Fruit fly (Drosophila melanogaster): ENCODE measurements around the gene Snmp1.

The Snmp1 gene

DNA sequence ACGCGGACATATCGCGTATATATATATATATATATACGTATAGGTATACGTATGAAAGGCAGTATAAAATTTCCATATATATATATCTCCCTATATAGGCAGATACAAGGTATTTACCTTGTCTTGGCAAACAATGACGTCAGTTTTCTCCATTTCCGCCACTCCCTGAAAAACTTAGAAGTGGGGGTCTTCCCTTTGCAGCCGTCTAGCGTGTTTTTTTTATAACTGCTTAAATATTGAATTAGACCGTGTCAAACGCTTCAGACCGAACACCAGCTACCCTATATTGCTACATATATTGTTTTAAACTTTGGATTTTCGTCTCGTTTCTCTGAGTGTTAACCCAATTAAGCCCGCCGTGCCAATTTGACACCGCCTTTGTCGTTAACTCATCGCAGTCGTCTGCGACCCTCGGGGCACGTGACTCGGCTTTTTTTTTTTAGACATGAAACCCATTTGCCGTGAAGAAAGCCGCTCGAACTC lies 8.7 kb upstream of the Snmp1 start:
- TF ChIP-seq usp (GFP tag; optimal IDR thresholded peaks at IDR 0.05) (no peak), psq (GFP tag; optimal IDR thresholded peaks at IDR 0.05) (peak; percentile 23), Hr83 (GFP tag; optimal IDR thresholded peaks at IDR 0.05; ENCODE audit: poor library complexity, severe bottlenecking) (peak; percentile 32), Mio (GFP tag; optimal IDR thresholded peaks at IDR 0.05) (no peak), Dif (GFP tag; optimal IDR thresholded peaks at IDR 0.05; ENCODE audit: partially characterized antibody) (no peak), sage (GFP tag; optimal IDR thresholded peaks at IDR 0.05) (no peak), dl (GFP tag; optimal IDR thresholded peaks at IDR 0.05; ENCODE audit: insufficient read depth in 1 of 2, partially characterized antibody in 2 of 2) (no peak), lola (GFP tag; optimal IDR thresholded peaks at IDR 0.05) (no peak), h (GFP tag; optimal IDR thresholded peaks at IDR 0.05) (peak; percentile 27), brk (GFP tag; optimal IDR thresholded peaks at IDR 0.05) (no peak), jim (GFP tag; optimal IDR thresholded peaks at IDR 0.05) (no peak), Myc (optimal IDR thresholded peaks at IDR 0.05) (no peak), rgr (GFP tag; optimal IDR thresholded peaks at IDR 0.05) (peak; percentile 14), Rel (GFP tag; optimal IDR thresholded peaks at IDR 0.05) (no peak), Rel (tag; optimal IDR thresholded peaks at IDR 0.05) (peak; percentile 55), N (GFP tag; optimal IDR thresholded peaks at IDR 0.05) (no peak), Jra (GFP tag; optimal IDR thresholded peaks at IDR 0.05) (no peak), Vsx2 (GFP tag; optimal IDR thresholded peaks at IDR 0.05; ENCODE audit: partially characterized antibody) (no peak), woc (GFP tag; optimal IDR thresholded peaks at IDR 0.05) (no peak), CrebA (GFP tag; optimal IDR thresholded peaks at IDR 0.05; ENCODE audit: borderline replicate concordance) (no peak), br (GFP tag; optimal IDR thresholded peaks at IDR 0.05) (no peak), HLH106 (tag; optimal IDR thresholded peaks at IDR 0.05) (no peak), tai (GFP tag; optimal IDR thresholded peaks at IDR 0.05) (no peak), dmrt93B (GFP tag; optimal IDR thresholded peaks at IDR 0.05) (no peak), OdsH (GFP tag; optimal IDR thresholded peaks at IDR 0.05) (peak; percentile 45), foxo (GFP tag; optimal IDR thresholded peaks at IDR 0.05) (peak in 1 of 2 experiments; percentile 22), GATAd (GFP tag; optimal IDR thresholded peaks at IDR 0.05) (no peak), fru (GFP tag; optimal IDR thresholded peaks at IDR 0.05) (no peak), Sp1 (GFP tag; optimal IDR thresholded peaks at IDR 0.05) (peak; percentile 3), sv (GFP tag; optimal IDR thresholded peaks at IDR 0.05) (no peak), ey (GFP tag; optimal IDR thresholded peaks at IDR 0.05) (no peak)

DNA sequence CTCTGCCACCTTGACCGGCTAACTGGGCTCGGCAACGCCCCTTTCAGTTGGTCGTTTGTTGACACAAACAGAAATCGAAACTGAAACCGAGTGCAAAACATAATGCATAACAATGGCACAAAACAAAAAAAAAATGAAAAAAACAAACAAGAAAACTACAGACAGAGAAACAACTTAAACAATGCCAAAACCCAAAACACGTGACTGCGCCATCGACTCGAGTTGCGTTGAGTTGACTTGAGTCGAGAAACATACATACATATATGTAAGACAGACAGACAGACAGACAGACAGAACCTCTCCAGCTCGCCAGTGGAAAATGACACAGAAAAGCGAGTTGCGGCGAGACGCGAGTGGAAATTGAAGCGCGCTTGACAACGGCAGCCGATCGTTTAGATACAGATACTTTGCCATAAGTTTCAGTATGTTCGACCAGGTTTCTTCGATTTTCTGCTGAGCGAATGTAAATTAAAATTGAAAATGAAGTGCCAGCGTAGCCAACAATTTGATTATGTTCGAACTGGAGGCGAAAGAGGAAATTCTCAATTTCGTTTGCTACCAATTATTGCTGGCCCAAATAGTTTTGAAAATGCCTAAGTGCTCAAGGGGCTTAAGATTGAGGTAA lies 1.6 kb upstream of the Snmp1 start:
- TF ChIP-seq foxo (GFP tag; optimal IDR thresholded peaks at IDR 0.05) (no peak), sv (GFP tag; optimal IDR thresholded peaks at IDR 0.05) (no peak), dsf (GFP tag; optimal IDR thresholded peaks at IDR 0.05; ENCODE audit: borderline replicate concordance) (no peak), psq (GFP tag; optimal IDR thresholded peaks at IDR 0.05) (no peak), Mio (GFP tag; optimal IDR thresholded peaks at IDR 0.05) (no peak), dl (GFP tag; optimal IDR thresholded peaks at IDR 0.05; ENCODE audit: insufficient read depth in 1 of 2, partially characterized antibody in 2 of 2) (no peak)

DNA sequence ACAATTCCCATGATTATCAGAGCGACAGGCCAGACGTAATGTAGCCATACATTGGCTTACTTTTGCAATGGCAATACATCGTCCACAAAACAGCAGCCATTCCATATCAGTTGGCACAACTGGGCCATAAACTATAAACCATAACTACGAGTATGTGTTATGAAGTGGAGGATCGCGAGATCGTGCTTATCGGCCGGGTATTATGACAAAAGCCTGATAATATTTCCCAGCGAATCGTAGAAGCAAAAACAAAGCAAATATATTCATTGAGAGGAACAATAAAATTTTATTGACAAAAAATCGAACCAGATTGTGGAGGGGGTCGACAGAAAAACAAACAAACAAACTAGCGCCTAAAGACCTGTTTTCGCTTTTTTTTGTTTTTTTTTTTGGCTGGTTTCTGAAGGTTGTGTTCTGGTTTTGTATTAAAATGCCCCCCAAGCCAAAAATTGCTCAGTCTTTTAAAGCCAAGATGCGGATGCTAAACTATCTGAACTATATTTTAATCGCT lies 4.6 kb downstream of the Snmp1 start, which contains the start of gene CG5810:
TSS of gene CG5810 (plus strand) at position 461 of the 511 bp plus-strand sequence.
- TF ChIP-seq br (GFP tag; optimal IDR thresholded peaks at IDR 0.05) (no peak), rgr (GFP tag; optimal IDR thresholded peaks at IDR 0.05) (peak; percentile 2), Rel (GFP tag; optimal IDR thresholded peaks at IDR 0.05) (no peak), Rel (tag; optimal IDR thresholded peaks at IDR 0.05) (peak; percentile 60), Sp1 (GFP tag; optimal IDR thresholded peaks at IDR 0.05) (no peak)

DNA sequence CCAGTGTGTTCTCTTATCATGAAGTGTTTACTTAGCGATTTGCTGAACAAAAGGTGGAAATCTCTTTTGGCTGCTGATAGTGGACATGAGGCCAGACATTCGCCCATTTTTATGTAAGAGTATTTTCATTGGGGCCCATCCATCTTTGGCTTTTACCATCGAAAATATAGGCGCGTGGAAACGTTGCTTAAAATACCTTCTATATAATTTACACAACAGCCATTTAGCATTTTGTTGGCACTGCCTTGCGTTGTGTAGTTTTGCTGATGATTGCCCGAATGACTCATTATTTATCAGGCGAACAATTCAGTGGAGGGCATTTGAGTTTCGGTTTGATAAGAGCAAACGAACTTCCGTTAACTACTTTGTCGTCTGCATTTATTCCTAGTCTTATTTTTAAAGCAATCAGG lies 6.4 kb downstream of the Snmp1 start:
- TF ChIP-seq fru (GFP tag; optimal IDR thresholded peaks at IDR 0.05) (peak; percentile 2), CG32264 (GFP tag; optimal IDR thresholded peaks at IDR 0.05) (no peak), foxo (GFP tag; optimal IDR thresholded peaks at IDR 0.05) (peak in 1 of 2 experiments; percentile 19), psq (GFP tag; optimal IDR thresholded peaks at IDR 0.05) (no peak), Sp1 (GFP tag; optimal IDR thresholded peaks at IDR 0.05) (no peak)
